Worm (Caenorhabditis elegans) whole organism, L4/young adult: ENCODE data around the gene Y116F11B.9.

Source experiments
- W03F9.2 ChIP-seq: fragments of 150-350 bp; optimal IDR thresholded peaks from 2 replicates; lab custom pipeline; 2014; ENCODE audit warnings: missing biosample characterization, missing genetic modification characterization
- dao-5 ChIP-seq: sonication (generic microtip); optimal IDR thresholded peaks from 2 replicates; lab custom pipeline; 2016; ENCODE audit warnings: missing genotype, missing genetic modification characterization, moderate library complexity, missing compliant biosample characterization
- him-1 ChIP-seq: sonication (generic microtip); optimal IDR thresholded peaks from 2 replicates; lab custom pipeline; 2016; ENCODE audit warnings: missing genotype, missing genetic modification reagents, missing genetic modification characterization, missing compliant biosample characterization

- TF ChIP-seq him-1 (tag; lab: Kevin White, UChicago): no peak
- TF ChIP-seq W03F9.2 (tag; lab: Kevin White, UChicago): no peak
- no peak for TF ChIP-seq dao-5
These were observed 10.8 kb downstream of the Y116F11B.9 start for ce11 chrV:19856933-19857332.
